Worm (Caenorhabditis elegans): ENCODE results near the gene gst-21.

DNA sequence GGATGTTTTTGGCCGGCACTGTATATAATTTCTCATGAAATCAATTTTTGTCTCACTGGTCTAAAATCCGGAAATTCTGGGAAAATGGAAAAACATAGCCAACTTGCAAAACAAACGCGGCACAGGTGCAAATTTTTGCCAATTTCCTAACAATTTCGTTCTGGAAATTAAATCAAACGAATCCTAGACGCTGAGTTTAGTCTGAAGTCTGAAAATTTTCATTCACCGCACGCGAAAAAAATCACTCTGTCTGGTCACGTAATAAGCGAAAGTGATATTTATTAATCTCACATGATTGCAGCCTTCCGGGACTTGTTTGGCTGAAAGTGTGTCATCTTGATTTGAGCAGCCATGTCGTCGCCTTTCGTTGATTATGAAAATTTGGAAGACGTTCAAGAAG, 14.9 kb downstream of the gst-21 start, which contains the start of gene srw-103:
- no peak for TF ChIP-seq him-1 (tag; optimal IDR thresholded peaks at IDR 0.05)
- TF ChIP-seq W03F9.2 (tag; optimal IDR thresholded peaks at IDR 0.05) = no peak
- no peak for TF ChIP-seq dao-5 (tag; optimal IDR thresholded peaks at IDR 0.05)

All from whole organism, L4/young adult.